Worm (Caenorhabditis elegans) whole organism, L1 larva: ENCODE data around the gene D2096.12.

Experiments used
- C04F5.9 ChIP-seq: sonication (generic microtip); optimal IDR thresholded peaks from 2 replicates; lab custom pipeline; 2016; ENCODE audit warnings: missing genetic modification characterization, missing compliant biosample characterization
- Y116A8C.19 ChIP-seq: sonication (generic microtip); optimal IDR thresholded peaks from 2 replicates; lab custom pipeline; 2016; ENCODE audit warnings: missing compliant biosample characterization, missing genetic modification characterization, borderline replicate concordance
- ama-1 ChIP-seq: fragments of 150-350 bp; optimal IDR thresholded peaks from 2 replicates; lab custom pipeline; 2014
- ceh-88 ChIP-seq: fragments of 200-800 bp; sonication (Bioruptor generic); IDR thresholded peaks from 2 replicates; pipeline ENCODE4 v1.3.6; 2022; ENCODE audit warnings: missing genetic modification characterization, missing compliant biosample characterization
- ceh-90 ChIP-seq: sonication (generic microtip); optimal IDR thresholded peaks from 2 replicates; lab custom pipeline; 2016; ENCODE audit warnings: missing genetic modification characterization, missing compliant biosample characterization
- ces-1 ChIP-seq: fragments of 150-350 bp; optimal IDR thresholded peaks from 2 replicates; lab custom pipeline; 2014; ENCODE audit warnings: missing biosample characterization, missing genetic modification reagents, missing genetic modification characterization
- efl-3 ChIP-seq: fragments of 200-800 bp; sonication (Bioruptor generic); optimal IDR thresholded peaks from 2 replicates; lab custom pipeline; 2018; ENCODE audit warnings: mild to moderate bottlenecking, missing genetic modification characterization, missing compliant biosample characterization
- egl-13 ChIP-seq: sonication (generic microtip); optimal IDR thresholded peaks from 2 replicates; lab custom pipeline; 2016; ENCODE audit warnings: missing genotype, missing genetic modification reagents, missing genetic modification characterization, missing compliant biosample characterization
- egl-27 ChIP-seq, 2 experiments: fragments of 150-350 bp in 1 of 2; sonication (generic microtip); optimal IDR thresholded peaks; 3 replicates each; lab custom pipeline; 2017 to 2018; ENCODE audit warnings: missing biosample characterization in 2 of 2, missing genetic modification characterization in 2 of 2, missing genetic modification reagents in 2 of 2
- elt-2 ChIP-seq: sonication (generic microtip); optimal IDR thresholded peaks from 2 replicates; lab custom pipeline; 2016; ENCODE audit warnings: missing genetic modification characterization, mild to moderate bottlenecking, inconsistent platforms, missing compliant biosample characterization, missing genetic modification reagents
- elt-3 ChIP-seq, 6 experiments: fragments of 150-350 bp in 1 of 6; sonication (generic microtip); optimal IDR thresholded peaks; 2 replicates each; lab custom pipeline; 2017 to 2018; ENCODE audit warnings: missing biosample characterization in 6 of 6, missing genetic modification characterization in 6 of 6, inconsistent platforms in 1 of 6
- ets-5 ChIP-seq: fragments of 200-800 bp; sonication (Bioruptor generic); IDR thresholded peaks from 2 replicates; pipeline ENCODE4 v1.3.6; 2022; ENCODE audit warnings: missing genetic modification characterization, missing compliant biosample characterization
- fkh-4 ChIP-seq: sonication (generic microtip); optimal IDR thresholded peaks from 2 replicates; lab custom pipeline; 2016; ENCODE audit warnings: missing compliant biosample characterization, missing genetic modification characterization, borderline replicate concordance
- fos-1 ChIP-seq: fragments of 150-350 bp; optimal IDR thresholded peaks from 2 replicates; lab custom pipeline; 2014; ENCODE audit warnings: missing biosample characterization, missing genetic modification characterization
- hlh-17 ChIP-seq: fragments of 200-800 bp; sonication (Bioruptor generic); optimal IDR thresholded peaks from 2 replicates; lab custom pipeline; 2018; ENCODE audit warnings: missing genetic modification characterization, mild to moderate bottlenecking, missing compliant biosample characterization, moderate library complexity, borderline replicate concordance
- hlh-4 ChIP-seq: sonication (generic microtip); optimal IDR thresholded peaks from 2 replicates; lab custom pipeline; 2016; ENCODE audit warnings: mild to moderate bottlenecking, missing genetic modification characterization, missing compliant biosample characterization
- irx-1 ChIP-seq: sonication (generic microtip); optimal IDR thresholded peaks from 2 replicates; lab custom pipeline; 2016; ENCODE audit warnings: missing genetic modification characterization, missing compliant biosample characterization
- isw-1 ChIP-seq: fragments of 200-800 bp; sonication (Bioruptor generic); IDR thresholded peaks from 2 replicates; pipeline ENCODE4 v1.3.6; 2022; ENCODE audit warnings: missing genetic modification characterization, missing compliant biosample characterization
- jun-1 ChIP-seq: fragments of 150-350 bp; optimal IDR thresholded peaks from 2 replicates; lab custom pipeline; 2014; ENCODE audit warnings: missing biosample characterization, missing genetic modification reagents, missing genetic modification characterization
- lin-14 ChIP-seq: fragments of 200-800 bp; sonication (Bioruptor generic); optimal IDR thresholded peaks from 2 replicates; lab custom pipeline; 2018; ENCODE audit warnings: mild to moderate bottlenecking, missing genetic modification characterization, moderate library complexity, missing compliant biosample characterization
- lin-15B ChIP-seq: fragments of 150-350 bp; sonication (generic microtip); optimal IDR thresholded peaks from 3 replicates; lab custom pipeline; 2014; ENCODE audit warnings: missing biosample characterization, missing genetic modification characterization
- lsy-2 ChIP-seq, 2 experiments: fragments of 150-350 bp; optimal IDR thresholded peaks; 2 replicates each; lab custom pipeline; 2014; ENCODE audit warnings: missing biosample characterization in 2 of 2, missing genetic modification characterization in 2 of 2
- mab-9 ChIP-seq: fragments of 200-800 bp; sonication (Bioruptor generic); IDR thresholded peaks from 2 replicates; pipeline ENCODE4 v1.3.6; 2022; ENCODE audit warnings: missing genetic modification reagents, missing genetic modification characterization, missing compliant biosample characterization
- mdl-1 ChIP-seq, 2 experiments: fragments of 150-350 bp; optimal IDR thresholded peaks; 2 replicates each; lab custom pipeline; 2014 to 2017; ENCODE audit warnings: missing biosample characterization in 2 of 2, missing genetic modification characterization in 2 of 2, inconsistent platforms in 1 of 2
- mef-2 ChIP-seq: fragments of 150-350 bp; optimal IDR thresholded peaks from 2 replicates; lab custom pipeline; 2014; ENCODE audit warnings: missing biosample characterization, missing genetic modification characterization
- nhr-11 ChIP-seq: fragments of 150-350 bp; optimal IDR thresholded peaks from 2 replicates; lab custom pipeline; 2014; ENCODE audit warnings: missing biosample characterization, missing genetic modification characterization
- nhr-12 ChIP-seq: sonication (generic microtip); optimal IDR thresholded peaks from 2 replicates; lab custom pipeline; 2017; ENCODE audit warnings: missing biosample characterization, missing genetic modification characterization
- nhr-19 ChIP-seq: fragments of 200-800 bp; sonication (Bioruptor generic); conservative IDR thresholded peaks from 2 replicates; pipeline ENCODE4 v1.3.6; 2022; ENCODE audit warnings: missing genetic modification characterization, missing compliant biosample characterization
- nhr-237 ChIP-seq: fragments of 150-350 bp; optimal IDR thresholded peaks from 2 replicates; lab custom pipeline; 2014; ENCODE audit warnings: missing biosample characterization, missing genetic modification characterization
- nhr-71 ChIP-seq: sonication (generic microtip); optimal IDR thresholded peaks from 2 replicates; lab custom pipeline; 2016; ENCODE audit warnings: mild to moderate bottlenecking, missing genetic modification characterization, moderate library complexity, missing compliant biosample characterization
- nhr-77 ChIP-seq: fragments of 150-350 bp; optimal IDR thresholded peaks from 2 replicates; lab custom pipeline; 2014; ENCODE audit warnings: missing biosample characterization, missing genetic modification characterization
- nhr-84 ChIP-seq: sonication (generic microtip); optimal IDR thresholded peaks from 2 replicates; lab custom pipeline; 2017; ENCODE audit warnings: missing biosample characterization, missing genetic modification characterization
- nhr-85 ChIP-seq: sonication (generic microtip); peaks from one replicate; lab custom pipeline; 2016; ENCODE audit warnings: missing genetic modification characterization, inconsistent platforms, missing compliant biosample characterization
- nhr-90 ChIP-seq: sonication (generic microtip); optimal IDR thresholded peaks from 2 replicates; lab custom pipeline; 2016; ENCODE audit warnings: mild to moderate bottlenecking, missing genetic modification characterization, missing compliant biosample characterization; ENCODE audit not compliant: poor library complexity
- pag-3 ChIP-seq: sonication (generic microtip); optimal IDR thresholded peaks from 2 replicates; lab custom pipeline; 2017; ENCODE audit warnings: missing genetic modification characterization, mild to moderate bottlenecking, missing compliant biosample characterization, antibody characterized with exemption, borderline replicate concordance; ENCODE audit not compliant: insufficient read depth
- pax-3 ChIP-seq: fragments of 200-800 bp; sonication (Bioruptor generic); optimal IDR thresholded peaks from 2 replicates; lab custom pipeline; 2018; ENCODE audit warnings: mild to moderate bottlenecking, missing genetic modification characterization, moderate library complexity, missing compliant biosample characterization
- pqm-1 ChIP-seq: sonication (generic microtip); optimal IDR thresholded peaks from 3 replicates; lab custom pipeline; 2017; ENCODE audit warnings: missing biosample characterization, missing genetic modification characterization
- skn-1 ChIP-seq: fragments of 150-350 bp; optimal IDR thresholded peaks from 2 replicates; lab custom pipeline; 2014; ENCODE audit warnings: missing biosample characterization, missing genetic modification characterization
- snpc-4 ChIP-seq: fragments of 150-350 bp; optimal IDR thresholded peaks from 2 replicates; lab custom pipeline; 2014; ENCODE audit warnings: missing biosample characterization, missing genetic modification characterization
- sox-4 ChIP-seq: sonication (generic microtip); optimal IDR thresholded peaks from 2 replicates; lab custom pipeline; 2016; ENCODE audit warnings: missing genetic modification characterization, missing compliant biosample characterization
- sptf-1 ChIP-seq: fragments of 150-350 bp; optimal IDR thresholded peaks from 2 replicates; lab custom pipeline; 2014; ENCODE audit warnings: missing biosample characterization, missing genetic modification characterization
- sup-37 ChIP-seq: fragments of 200-800 bp; sonication (Bioruptor generic); optimal IDR thresholded peaks from 2 replicates; lab custom pipeline; 2018; ENCODE audit warnings: mild to moderate bottlenecking, missing genetic modification characterization, missing compliant biosample characterization
- swsn-7 ChIP-seq: sonication (generic microtip); optimal IDR thresholded peaks from 2 replicates; lab custom pipeline; 2016; ENCODE audit warnings: missing genetic modification characterization, missing compliant biosample characterization
- tlp-1 ChIP-seq: fragments of 150-350 bp; optimal IDR thresholded peaks from 2 replicates; lab custom pipeline; 2014; ENCODE audit warnings: missing biosample characterization, missing genetic modification characterization
- unc-130 ChIP-seq: fragments of 150-350 bp; optimal IDR thresholded peaks from 2 replicates; lab custom pipeline; 2017; ENCODE audit warnings: missing biosample characterization, missing genetic modification characterization, inconsistent platforms
- unc-30 ChIP-seq: sonication (generic microtip); optimal IDR thresholded peaks from 2 replicates; lab custom pipeline; 2017; ENCODE audit warnings: missing biosample characterization, missing genetic modification characterization
- unc-86 ChIP-seq: sonication (generic microtip); optimal IDR thresholded peaks from 2 replicates; lab custom pipeline; 2016; ENCODE audit warnings: missing genetic modification characterization, missing compliant biosample characterization
- vab-15 ChIP-seq: sonication (generic microtip); optimal IDR thresholded peaks from 2 replicates; lab custom pipeline; 2017; ENCODE audit warnings: missing genotype, mild to moderate bottlenecking, missing genetic modification characterization, missing compliant biosample characterization
- xbp-1 ChIP-seq: sonication (generic microtip); optimal IDR thresholded peaks from 2 replicates; lab custom pipeline; 2016; ENCODE audit warnings: missing genetic modification characterization, missing compliant biosample characterization
- zag-1 ChIP-seq: fragments of 150-350 bp; optimal IDR thresholded peaks from 2 replicates; lab custom pipeline; 2014; ENCODE audit warnings: missing biosample characterization, missing genetic modification characterization
- zip-4 ChIP-seq: fragments of 200-800 bp; sonication (Bioruptor generic); optimal IDR thresholded peaks from 2 replicates; lab custom pipeline; 2018; ENCODE audit warnings: mild to moderate bottlenecking, missing genetic modification characterization, moderate library complexity, missing compliant biosample characterization
- ztf-11 ChIP-seq, 2 experiments: sonication (generic microtip); optimal IDR thresholded peaks; 2 replicates each; lab custom pipeline; 2016 to 2017; ENCODE audit warnings: missing genetic modification characterization in 2 of 2, missing biosample characterization in 1 of 2, missing compliant biosample characterization in 1 of 2
- ztf-4 ChIP-seq: fragments of 150-350 bp; optimal IDR thresholded peaks from 2 replicates; lab custom pipeline; 2014; ENCODE audit warnings: missing biosample characterization, missing genetic modification characterization

D2096.12 gene

DNA sequence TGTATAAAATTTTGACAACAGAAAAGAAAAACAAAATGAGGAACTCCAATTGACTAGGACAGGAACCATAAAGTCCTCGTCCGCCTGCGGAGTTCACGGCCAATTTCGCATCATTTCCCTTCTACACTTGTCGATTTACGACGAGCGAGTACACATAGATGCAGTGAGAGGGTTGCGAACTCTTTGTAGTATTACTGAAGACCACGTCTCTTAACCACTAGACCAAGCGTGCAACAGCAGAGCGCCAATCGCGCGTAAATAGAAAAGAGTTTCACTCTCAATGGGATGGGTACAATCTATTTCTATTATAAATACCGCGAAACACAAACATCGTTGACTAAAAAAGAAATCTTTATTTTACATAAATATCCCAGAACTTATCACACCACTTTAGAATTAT, 12.1 kb downstream of the D2096.12 start:
- TF ChIP-seq unc-130 = peak; percentile 62
- peak; percentile 83 for TF ChIP-seq nhr-77
- TF ChIP-seq nhr-84 = no peak
- TF ChIP-seq sptf-1 = no peak
- TF ChIP-seq snpc-4 (tag; lab: Kevin White, UChicago) = peak; percentile 51
- TF ChIP-seq hlh-17 = no peak
- peak; percentile 63 for TF ChIP-seq ceh-88 (GFP tag; lab: Robert Waterston, UW)
- peak; percentile 44 for TF ChIP-seq zip-4 (GFP tag; lab: Kevin White, UChicago)
- TF ChIP-seq swsn-7 (tag; lab: Kevin White, UChicago) = peak; percentile 88
- no peak for TF ChIP-seq zag-1 (tag; lab: Kevin White, UChicago)
- no peak for TF ChIP-seq nhr-12 (tag; lab: Kevin White, UChicago)
- TF ChIP-seq lsy-2 (tag; optimal IDR thresholded peaks at IDR 0.05; lab: Kevin White, UChicago) = peak; percentile 77 to 87
- peak; percentile 44 for TF ChIP-seq fos-1
- TF ChIP-seq lin-15B (tag; lab: Kevin White, UChicago) = peak; percentile 32
- peak; percentile 76 for TF ChIP-seq irx-1 (tag; lab: Kevin White, UChicago)
- TF ChIP-seq ets-5 (GFP tag; lab: Robert Waterston, UW) = no peak
- TF ChIP-seq egl-27 (tag; optimal IDR thresholded peaks at IDR 0.05; lab: Kevin White, UChicago) = peak in 1 of 2 experiments; percentile 2
- peak; percentile 81 for TF ChIP-seq nhr-85 (tag; lab: Kevin White, UChicago)
- TF ChIP-seq nhr-90 = peak; percentile 87
- TF ChIP-seq ztf-11 (tag; optimal IDR thresholded peaks at IDR 0.05; lab: Kevin White, UChicago) = peak in 1 of 2 experiments; percentile 27
- no peak for TF ChIP-seq pqm-1 (tag; lab: Kevin White, UChicago)
- TF ChIP-seq Y116A8C.19 = no peak
- peak in 2 of 6 experiments; percentile 52 to 55 for TF ChIP-seq elt-3 (tag; optimal IDR thresholded peaks at IDR 0.05; lab: Kevin White, UChicago)
- TF ChIP-seq nhr-11 (tag; lab: Kevin White, UChicago) = no peak
- peak; percentile 6 for TF ChIP-seq C04F5.9 (tag; lab: Kevin White, UChicago)
- TF ChIP-seq sox-4 (tag; lab: Kevin White, UChicago) = peak; percentile 50
- no peak for TF ChIP-seq ces-1
- no peak for TF ChIP-seq sup-37 (GFP tag; lab: Kevin White, UChicago)
- peak; percentile 55 for TF ChIP-seq egl-13 (tag; lab: Kevin White, UChicago)
- peak in 1 of 2 experiments; percentile 82 for TF ChIP-seq mdl-1 (tag; optimal IDR thresholded peaks at IDR 0.05; lab: Kevin White, UChicago)
- no peak for TF ChIP-seq ceh-90 (tag; lab: Kevin White, UChicago)
- TF ChIP-seq jun-1 (tag; lab: Kevin White, UChicago) = peak; percentile 19
- TF ChIP-seq xbp-1 (tag; lab: Kevin White, UChicago) = peak; percentile 85
- peak; percentile 73 for TF ChIP-seq mab-9
- peak; percentile 83 for TF ChIP-seq lin-14 (GFP tag; lab: Kevin White, UChicago)
- TF ChIP-seq pag-3 (tag; lab: Kevin White, UChicago) = no peak
- TF ChIP-seq isw-1 (GFP tag; lab: Robert Waterston, UW) = peak; percentile 48
- TF ChIP-seq elt-2 (tag; lab: Kevin White, UChicago) = peak; percentile 50
- no peak for TF ChIP-seq unc-30 (tag; lab: Kevin White, UChicago)
- peak; percentile 67 for TF ChIP-seq skn-1 (tag; lab: Kevin White, UChicago)
- no peak for TF ChIP-seq tlp-1 (tag; lab: Kevin White, UChicago)
- TF ChIP-seq pax-3 (tag; lab: Kevin White, UChicago) = peak; percentile 49
- TF ChIP-seq ztf-4 (tag; lab: Kevin White, UChicago) = peak; percentile 53
- TF ChIP-seq mef-2 (tag; lab: Kevin White, UChicago) = no peak
- peak; percentile 88 for TF ChIP-seq ama-1
- TF ChIP-seq nhr-237 (tag; lab: Kevin White, UChicago) = peak; percentile 56
- peak; percentile 82 for TF ChIP-seq nhr-19
- TF ChIP-seq nhr-71 = peak; percentile 91
- TF ChIP-seq vab-15 = peak; percentile 59
- no peak for TF ChIP-seq efl-3 (GFP tag; lab: Kevin White, UChicago)
- TF ChIP-seq hlh-4 (tag; lab: Kevin White, UChicago) = no peak
- no peak for TF ChIP-seq fkh-4 (tag; lab: Kevin White, UChicago)
- peak; percentile 25 for TF ChIP-seq unc-86
